Worm (Caenorhabditis elegans) whole organism, young adult: ENCODE results near the gene K08D9.9.

ENCODE experiments used
- B0035.1 ChIP-seq: sonication (generic microtip); optimal IDR thresholded peaks from 2 replicates; lab custom pipeline; 2016; ENCODE audit warnings: missing genetic modification characterization, mild to moderate bottlenecking, missing compliant biosample characterization, missing genotype, missing genetic modification reagents
- B0336.3 ChIP-seq: fragments of 200-800 bp; sonication (Bioruptor generic); IDR thresholded peaks from 2 replicates; pipeline ENCODE4 v1.3.6; 2022; ENCODE audit warnings: missing genetic modification characterization, missing compliant biosample characterization
- C06A6.2 ChIP-seq: fragments of 200-800 bp; sonication (Bioruptor generic); conservative IDR thresholded peaks from 2 replicates; pipeline ENCODE4 v1.3.6; 2022; ENCODE audit warnings: missing genetic modification characterization, missing compliant biosample characterization
- F10E7.11 ChIP-seq: sonication (generic microtip); optimal IDR thresholded peaks from 2 replicates; lab custom pipeline; 2017; ENCODE audit warnings: mild to moderate bottlenecking, missing genetic modification characterization, moderate library complexity, missing compliant biosample characterization
- F23B12.7 ChIP-seq: sonication (generic microtip); optimal IDR thresholded peaks from 2 replicates; lab custom pipeline; 2017; ENCODE audit warnings: missing genetic modification characterization, mild to moderate bottlenecking, missing compliant biosample characterization, antibody characterized with exemption, moderate library complexity; ENCODE audit not compliant: insufficient read depth
- F33H1.4 ChIP-seq: fragments of 200-800 bp; sonication (Bioruptor generic); IDR thresholded peaks from 2 replicates; pipeline ENCODE4 v1.3.6; 2022; ENCODE audit warnings: missing genetic modification reagents, missing genetic modification characterization, missing compliant biosample characterization
- F49E8.2 ChIP-seq: sonication (generic microtip); optimal IDR thresholded peaks from 3 replicates; lab custom pipeline; 2017; ENCODE audit warnings: missing genetic modification characterization, mild to moderate bottlenecking, missing compliant biosample characterization, antibody characterized with exemption, moderate library complexity; ENCODE audit not compliant: insufficient read depth
- F52B5.7 ChIP-seq: sonication (generic microtip); optimal IDR thresholded peaks from 2 replicates; lab custom pipeline; 2016; ENCODE audit warnings: mild to moderate bottlenecking, missing genetic modification characterization, missing compliant biosample characterization
- F55B11.4 ChIP-seq: sonication (generic microtip); optimal IDR thresholded peaks from 2 replicates; lab custom pipeline; 2016; ENCODE audit warnings: missing compliant biosample characterization, missing genetic modification characterization, borderline replicate concordance; ENCODE audit not compliant: insufficient read depth
- F57A8.1 ChIP-seq: fragments of 200-800 bp; sonication (Bioruptor generic); optimal IDR thresholded peaks from 2 replicates; lab custom pipeline; 2018; ENCODE audit warnings: mild to moderate bottlenecking, missing genetic modification characterization, moderate library complexity, missing compliant biosample characterization
- F57C9.4 ChIP-seq: sonication (generic microtip); optimal IDR thresholded peaks from 2 replicates; lab custom pipeline; 2017; ENCODE audit warnings: mild to moderate bottlenecking, missing genetic modification characterization, missing compliant biosample characterization
- K12H6.12 ChIP-seq: fragments of 200-800 bp; sonication (Bioruptor generic); optimal IDR thresholded peaks from 2 replicates; lab custom pipeline; 2018; ENCODE audit warnings: mild to moderate bottlenecking, missing genetic modification characterization, missing compliant biosample characterization
- Y56A3A.18 ChIP-seq: fragments of 200-800 bp; sonication (Bioruptor generic); IDR thresholded peaks from 2 replicates; pipeline ENCODE4 v1.3.6; 2022; ENCODE audit warnings: missing genetic modification reagents, missing genetic modification characterization, missing compliant biosample characterization
- Y67H2A.10 ChIP-seq: fragments of 200-800 bp; sonication (Bioruptor generic); conservative IDR thresholded peaks from 2 replicates; pipeline ENCODE4 v1.3.6; 2022; ENCODE audit warnings: missing genetic modification reagents, missing genetic modification characterization, missing compliant biosample characterization
- Y95B8A.8 ChIP-seq: fragments of 200-800 bp; sonication (Bioruptor generic); IDR thresholded peaks from 2 replicates; pipeline ENCODE4 v1.3.6; 2022; ENCODE audit warnings: missing genetic modification reagents, missing genetic modification characterization, missing compliant biosample characterization
- ZK185.1 ChIP-seq: sonication (generic microtip); optimal IDR thresholded peaks from 2 replicates; lab custom pipeline; 2016; ENCODE audit warnings: mild to moderate bottlenecking, missing genetic modification characterization, missing compliant biosample characterization; ENCODE audit not compliant: poor library complexity, severe bottlenecking
- ama-1 ChIP-seq, 3 experiments: fragments of 150-350 bp in 1 of 3; sonication (generic microtip) in 2 of 3; optimal IDR thresholded peaks; 2 replicates each; lab custom pipeline; 2014 to 2018; ENCODE audit warnings: missing biosample characterization in 2 of 3, missing genetic modification characterization in 2 of 3, missing genetic modification reagents in 2 of 3
- aptf-3 ChIP-seq: fragments of 200-800 bp; sonication (Bioruptor generic); IDR thresholded peaks from 2 replicates; pipeline ENCODE4 v1.3.6; 2022; ENCODE audit warnings: missing genetic modification characterization, missing compliant biosample characterization
- bed-2 ChIP-seq: fragments of 200-800 bp; sonication (Bioruptor generic); IDR thresholded peaks from 2 replicates; pipeline ENCODE4 v1.3.6; 2022; ENCODE audit warnings: missing genetic modification reagents, missing genetic modification characterization, missing compliant biosample characterization
- cebp-1 ChIP-seq, 2 experiments: fragments of 200-800 bp in 1 of 2; sonication (Bioruptor generic) in 1 of 2; sonication (generic microtip) in 1 of 2; IDR thresholded peaks in 1 of 2; optimal IDR thresholded peaks in 1 of 2; 2 replicates each; pipeline versions ENCODE4 v1.3.6 to Lab custom; 2017 to 2022; ENCODE audit warnings: missing compliant biosample characterization in 2 of 2, missing genetic modification characterization in 2 of 2, mild to moderate bottlenecking in 1 of 2, missing genetic modification reagents in 1 of 2, moderate library complexity in 1 of 2
- ceh-40 ChIP-seq: fragments of 200-800 bp; sonication (Bioruptor generic); IDR thresholded peaks from 2 replicates; pipeline ENCODE4 v1.3.6; 2022; ENCODE audit warnings: missing genetic modification characterization, missing compliant biosample characterization
- chd-7 ChIP-seq: sonication (generic microtip); optimal IDR thresholded peaks from 2 replicates; lab custom pipeline; 2016; ENCODE audit warnings: mild to moderate bottlenecking, missing genetic modification characterization, moderate library complexity, missing compliant biosample characterization
- dox-1 ChIP-seq: fragments of 200-800 bp; sonication (Bioruptor generic); IDR thresholded peaks from 2 replicates; pipeline ENCODE4 v1.3.6; 2022; ENCODE audit warnings: missing genetic modification reagents, missing genetic modification characterization, missing compliant biosample characterization
- dpl-1 ChIP-seq: fragments of 150-350 bp; optimal IDR thresholded peaks from 2 replicates; lab custom pipeline; 2014; ENCODE audit warnings: missing biosample characterization, missing genetic modification reagents, missing genetic modification characterization
- egrh-3 ChIP-seq: fragments of 200-800 bp; sonication (Bioruptor generic); IDR thresholded peaks from 2 replicates; pipeline ENCODE4 v1.3.6; 2022; ENCODE audit warnings: missing genetic modification reagents, missing genetic modification characterization, missing compliant biosample characterization
- ekl-4 ChIP-seq: fragments of 200-800 bp; sonication (Bioruptor generic); IDR thresholded peaks from 2 replicates; pipeline ENCODE4 v1.3.6; 2022; ENCODE audit warnings: missing genetic modification reagents, missing genetic modification characterization, missing compliant biosample characterization
- ets-4 ChIP-seq: fragments of 200-800 bp; sonication (Bioruptor generic); optimal IDR thresholded peaks from 2 replicates; lab custom pipeline; 2018; ENCODE audit warnings: mild to moderate bottlenecking, missing genetic modification characterization, missing compliant biosample characterization
- hmg-20 ChIP-seq: fragments of 200-800 bp; sonication (Bioruptor generic); IDR thresholded peaks from 2 replicates; pipeline ENCODE4 v1.3.6; 2022; ENCODE audit warnings: missing genetic modification reagents, missing genetic modification characterization, missing compliant biosample characterization
- hrde-1 ChIP-seq: sonication (generic microtip); optimal IDR thresholded peaks from 2 replicates; lab custom pipeline; 2016; ENCODE audit warnings: missing genetic modification characterization, mild to moderate bottlenecking, missing compliant biosample characterization, moderate library complexity, missing genotype, missing genetic modification reagents, borderline replicate concordance
- lin-26 ChIP-seq: fragments of 200-800 bp; sonication (Bioruptor generic); IDR thresholded peaks from 2 replicates; pipeline ENCODE4 v1.3.6; 2022; ENCODE audit warnings: missing genetic modification reagents, missing genetic modification characterization, missing compliant biosample characterization
- lir-1 ChIP-seq: fragments of 200-800 bp; sonication (Bioruptor generic); conservative IDR thresholded peaks from 2 replicates; pipeline ENCODE4 v1.3.6; 2022; ENCODE audit warnings: missing genetic modification reagents, missing genetic modification characterization, missing compliant biosample characterization
- mcd-1 ChIP-seq: fragments of 200-800 bp; sonication (Bioruptor generic); IDR thresholded peaks from 2 replicates; pipeline ENCODE4 v1.3.6; 2022; ENCODE audit warnings: missing genetic modification reagents, missing genetic modification characterization, missing compliant biosample characterization
- mes-4 ChIP-seq: sonication (generic microtip); optimal IDR thresholded peaks from 2 replicates; lab custom pipeline; 2016; ENCODE audit warnings: missing genotype, missing genetic modification characterization, missing compliant biosample characterization
- nfya-1 ChIP-seq: sonication (generic microtip); optimal IDR thresholded peaks from 2 replicates; lab custom pipeline; 2017; ENCODE audit warnings: antibody characterized with exemption, missing compliant biosample characterization, missing genetic modification characterization, borderline replicate concordance; ENCODE audit not compliant: insufficient read depth
- nfyb-1 ChIP-seq: fragments of 200-800 bp; sonication (Bioruptor generic); IDR thresholded peaks from 2 replicates; pipeline ENCODE4 v1.3.6; 2022; ENCODE audit warnings: missing genetic modification reagents, missing genetic modification characterization, missing compliant biosample characterization
- nhr-120 ChIP-seq: fragments of 200-800 bp; sonication (Bioruptor generic); IDR thresholded peaks from 2 replicates; pipeline ENCODE4 v1.3.6; 2022; ENCODE audit warnings: missing genetic modification characterization, missing compliant biosample characterization
- nhr-179 ChIP-seq: sonication (generic microtip); optimal IDR thresholded peaks from 2 replicates; lab custom pipeline; 2016; ENCODE audit warnings: mild to moderate bottlenecking, missing genetic modification characterization, missing compliant biosample characterization
- nhr-80 ChIP-seq: sonication (generic microtip); optimal IDR thresholded peaks from 2 replicates; lab custom pipeline; 2016; ENCODE audit warnings: missing genetic modification characterization, missing compliant biosample characterization
- pha-4 ChIP-seq: fragments of 150-350 bp; sonication (generic microtip); optimal IDR thresholded peaks from 2 replicates; lab custom pipeline; 2014; ENCODE audit warnings: missing biosample characterization, missing genetic modification reagents, missing genetic modification characterization
- rec-8 ChIP-seq, 2 experiments: sonication (generic microtip); optimal IDR thresholded peaks; 2 replicates each; lab custom pipeline; 2016; ENCODE audit warnings: mild to moderate bottlenecking in 2 of 2, missing genetic modification characterization in 2 of 2, missing genetic modification reagents in 2 of 2, missing genotype in 2 of 2, missing biosample characterization in 1 of 2, missing compliant biosample characterization in 1 of 2, moderate library complexity in 1 of 2
- sdz-38 ChIP-seq: sonication (generic microtip); optimal IDR thresholded peaks from 2 replicates; lab custom pipeline; 2016; ENCODE audit warnings: missing genotype, missing genetic modification characterization, missing compliant biosample characterization
- snpc-1.3 ChIP-seq: sonication (generic microtip); optimal IDR thresholded peaks from 2 replicates; lab custom pipeline; 2017; ENCODE audit warnings: missing genetic modification characterization, mild to moderate bottlenecking, missing compliant biosample characterization, antibody characterized with exemption, moderate library complexity, missing genotype, missing genetic modification reagents; ENCODE audit not compliant: insufficient read depth
- sptf-2 ChIP-seq: fragments of 200-800 bp; sonication (Bioruptor generic); optimal IDR thresholded peaks from 2 replicates; lab custom pipeline; 2018; ENCODE audit warnings: mild to moderate bottlenecking, missing genetic modification characterization, missing compliant biosample characterization
- tbx-9 ChIP-seq: sonication (generic microtip); optimal IDR thresholded peaks from 2 replicates; lab custom pipeline; 2016; ENCODE audit warnings: borderline replicate concordance, missing genetic modification characterization, inconsistent platforms, missing compliant biosample characterization
- xnd-1 ChIP-seq: sonication (generic microtip); optimal IDR thresholded peaks from 2 replicates; lab custom pipeline; 2016; ENCODE audit warnings: missing genotype, missing genetic modification reagents, missing genetic modification characterization, missing compliant biosample characterization
- zim-3 ChIP-seq: sonication (generic microtip); optimal IDR thresholded peaks from 2 replicates; lab custom pipeline; 2017; ENCODE audit warnings: mild to moderate bottlenecking, missing genetic modification characterization, moderate library complexity, missing compliant biosample characterization
- ztf-3 ChIP-seq: fragments of 200-800 bp; sonication (Bioruptor generic); optimal IDR thresholded peaks from 2 replicates; lab custom pipeline; 2018; ENCODE audit warnings: mild to moderate bottlenecking, missing genetic modification characterization, missing compliant biosample characterization

The K08D9.9 gene

DNA sequence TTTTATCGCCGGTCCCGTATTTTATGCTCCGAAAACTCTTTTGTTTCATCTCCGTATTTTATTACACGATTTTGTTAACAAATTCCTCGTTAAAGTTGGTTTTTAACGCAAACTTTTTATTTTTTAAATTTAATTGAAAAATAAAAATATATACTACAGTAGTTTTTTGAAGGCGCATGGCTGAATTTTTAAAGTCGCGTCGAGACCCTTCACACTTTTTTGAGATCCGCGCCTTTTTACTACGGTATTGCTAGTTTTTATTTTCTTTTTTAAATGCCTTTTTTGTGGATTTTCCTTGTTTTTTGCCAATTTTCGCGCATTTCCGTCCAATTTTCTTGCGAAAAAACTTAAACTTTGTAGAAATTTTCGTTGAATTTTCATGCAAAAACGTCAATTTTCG is 32.1 kb downstream of the K08D9.9 start (continued):
- peak; percentile 47; the same call in 1 of the 2 replicates for TF ChIP-seq mcd-1 (GFP tag; lab: Robert Waterston, UW)
- no peak for TF ChIP-seq F55B11.4 (tag; lab: Kevin White, UChicago)
- TF ChIP-seq pha-4 (tag; lab: Kevin White, UChicago), result no peak
- TF ChIP-seq dox-1 (GFP tag; lab: Robert Waterston, UW), result peak; percentile 48; the same call in 1 of the 2 replicates
- no peak for TF ChIP-seq lir-1 (GFP tag; lab: Robert Waterston, UW)
- peak; percentile 98 for TF ChIP-seq xnd-1 (tag; lab: Kevin White, UChicago)
- no peak for TF ChIP-seq C06A6.2 (GFP tag; lab: Robert Waterston, UW)
- TF ChIP-seq lin-26, result no peak
- no peak for TF ChIP-seq tbx-9 (tag; lab: Kevin White, UChicago)
- TF ChIP-seq nhr-120 (GFP tag; lab: Robert Waterston, UW), result no peak
- TF ChIP-seq rec-8 (tag; optimal IDR thresholded peaks at IDR 0.05; lab: Kevin White, UChicago), result no peak
- no peak for TF ChIP-seq aptf-3 (GFP tag; lab: Robert Waterston, UW)
- TF ChIP-seq nfyb-1 (GFP tag; lab: Robert Waterston, UW), result no peak
- TF ChIP-seq Y56A3A.18, result no peak
- no peak for TF ChIP-seq Y95B8A.8 (GFP tag; lab: Robert Waterston, UW)
- no peak for TF ChIP-seq ekl-4 (GFP tag; lab: Robert Waterston, UW)
- no peak for TF ChIP-seq Y67H2A.10 (GFP tag; lab: Robert Waterston, UW)
- TF ChIP-seq bed-2 (GFP tag; lab: Robert Waterston, UW), result no peak
- no peak for TF ChIP-seq dpl-1 (GFP tag; lab: Kevin White, UChicago)
- no peak for TF ChIP-seq F52B5.7 (tag; lab: Kevin White, UChicago)
- no peak for TF ChIP-seq ZK185.1
- TF ChIP-seq ztf-3 (GFP tag; lab: Kevin White, UChicago), result no peak
- TF ChIP-seq nfya-1 (tag; lab: Kevin White, UChicago), result no peak
- no peak for TF ChIP-seq F49E8.2 (tag; lab: Kevin White, UChicago)
- TF ChIP-seq hmg-20, result no peak
- TF ChIP-seq F23B12.7 (tag; lab: Kevin White, UChicago), result no peak
- no peak for TF ChIP-seq F57A8.1 (GFP tag; lab: Kevin White, UChicago)
- TF ChIP-seq sdz-38, result no peak
- TF ChIP-seq egrh-3, result no peak
- no peak for TF ChIP-seq nhr-80 (tag; lab: Kevin White, UChicago)
- TF ChIP-seq sptf-2 (GFP tag; lab: Kevin White, UChicago), result no peak
- no peak for TF ChIP-seq K12H6.12 (tag; lab: Kevin White, UChicago)
- no peak for TF ChIP-seq zim-3 (tag; lab: Kevin White, UChicago)
- TF ChIP-seq ceh-40, result no peak
- TF ChIP-seq cebp-1 (GFP tag; IDR thresholded peaks at IDR 0.05; lab: Robert Waterston, UW), result no peak
- TF ChIP-seq cebp-1 (tag; optimal IDR thresholded peaks at IDR 0.05; lab: Kevin White, UChicago), result no peak
- TF ChIP-seq ets-4 (GFP tag; lab: Kevin White, UChicago), result no peak
- TF ChIP-seq ama-1 (optimal IDR thresholded peaks at IDR 0.05; lab: Kevin White, UChicago), result no peak
- TF ChIP-seq ama-1 (GFP tag; optimal IDR thresholded peaks at IDR 0.05; lab: Kevin White, UChicago), result no peak
- TF ChIP-seq snpc-1.3 (tag; lab: Kevin White, UChicago), result no peak
- TF ChIP-seq hrde-1 (tag; lab: Kevin White, UChicago), result no peak
- peak; percentile 98 for TF ChIP-seq F33H1.4
- no peak for TF ChIP-seq nhr-179 (tag; lab: Kevin White, UChicago)
- TF ChIP-seq mes-4, result no peak
- no peak for TF ChIP-seq B0035.1 (tag; lab: Kevin White, UChicago)
- no peak for TF ChIP-seq B0336.3 (GFP tag; lab: Robert Waterston, UW)
- no peak for TF ChIP-seq F57C9.4 (tag; lab: Kevin White, UChicago)
- TF ChIP-seq chd-7 (tag; lab: Kevin White, UChicago), result no peak
- TF ChIP-seq F10E7.11 (tag; lab: Kevin White, UChicago), result no peak
